Fruit fly (Drosophila melanogaster) S2 (cell line): Measurements from ENCODE around the gene CG7298.

Experiments
- CG8478 ChIP-seq: fragments of >200 bp; optimal IDR thresholded peaks from 2 replicates; lab custom pipeline; 2018
- CTCF ChIP-seq, 2 experiments: fragments of >200 bp; optimal IDR thresholded peaks; 2 replicates each; lab custom pipeline; 2018

CG7298 gene

dm6 chr3L:20192872-20193747 lies 10.4 kb downstream of the CG7298 start:
- TF ChIP-seq CTCF (optimal IDR thresholded peaks at IDR 0.05; lab: Kevin White, UChicago) (no peak), CG8478 (lab: Kevin White, UChicago) (no peak)

- TF ChIP-seq CG8478 (lab: Kevin White, UChicago) (no peak), CTCF (optimal IDR thresholded peaks at IDR 0.05; lab: Kevin White, UChicago) (no peak)
These were observed 11.6 kb downstream of the CG7298 start for dm6 chr3L:20191848-20192247.

- no peak for TF ChIP-seq CTCF (optimal IDR thresholded peaks at IDR 0.05; lab: Kevin White, UChicago)
- no peak for TF ChIP-seq CG8478 (lab: Kevin White, UChicago)
These were observed 15.5 kb downstream of the CG7298 start, which contains the start of gene Ssk for dm6 chr3L:20187885-20188570. TSS of gene Ssk (plus strand) at chr3L:20188522.

dm6 chr3L:20186294-20187020 lies 17.0 kb downstream of the CG7298 start:
- TF ChIP-seq CG8478 (lab: Kevin White, UChicago) (no peak), CTCF (optimal IDR thresholded peaks at IDR 0.05; lab: Kevin White, UChicago) (no peak)

- TF ChIP-seq CG8478 (lab: Kevin White, UChicago) (no peak), CTCF (optimal IDR thresholded peaks at IDR 0.05; lab: Kevin White, UChicago) (no peak)
These were observed 17.6 kb downstream of the CG7298 start for dm6 chr3L:20185886-20186285.

dm6 chr3L:20185206-20185868 lies 18.1 kb downstream of the CG7298 start:
- TF ChIP-seq CTCF (optimal IDR thresholded peaks at IDR 0.05; lab: Kevin White, UChicago) (no peak), CG8478 (lab: Kevin White, UChicago) (no peak)

dm6 chr3L:20183345-20184088 lies 20.0 kb downstream of the CG7298 start:
- TF ChIP-seq CTCF (optimal IDR thresholded peaks at IDR 0.05; lab: Kevin White, UChicago) (no peak), CG8478 (lab: Kevin White, UChicago) (no peak)

dm6 chr3L:20182799-20183198 lies 20.7 kb downstream of the CG7298 start:
- TF ChIP-seq CTCF (optimal IDR thresholded peaks at IDR 0.05; lab: Kevin White, UChicago) (no peak), CG8478 (lab: Kevin White, UChicago) (no peak)

- TF ChIP-seq CTCF (optimal IDR thresholded peaks at IDR 0.05; lab: Kevin White, UChicago), result no peak
- no peak for TF ChIP-seq CG8478 (lab: Kevin White, UChicago)
These were observed 25.4 kb downstream of the CG7298 start for dm6 chr3L:20178101-20178500.

- TF ChIP-seq CG8478 (lab: Kevin White, UChicago) (no peak), CTCF (optimal IDR thresholded peaks at IDR 0.05; lab: Kevin White, UChicago) (no peak)
These were observed 25.8 kb downstream of the CG7298 start for dm6 chr3L:20177697-20178096.

dm6 chr3L:20168152-20168551 lies 35.3 kb downstream of the CG7298 start:
- TF ChIP-seq CTCF (optimal IDR thresholded peaks at IDR 0.05; lab: Kevin White, UChicago) (no peak), CG8478 (lab: Kevin White, UChicago) (no peak)
